Fruit fly (Drosophila melanogaster): Measurements from ENCODE around the gene CG15747.

CG15747 gene

dm6 chrX:13319376-13319883 is 18.7 kb upstream of the CG15747 start (continued):
- TF ChIP-seq stc (GFP tag; IDR thresholded peaks at IDR 0.05) (no peak), vnd (GFP tag; IDR thresholded peaks at IDR 0.05; ENCODE audit: partially characterized antibody) (no peak), Xrp1 (GFP tag; IDR thresholded peaks at IDR 0.05) (no peak), CG4282 (GFP tag; optimal IDR thresholded peaks at IDR 0.05) (no peak), CG14441 (GFP tag; IDR thresholded peaks at IDR 0.05) (no peak), CG11695 (GFP tag; IDR thresholded peaks at IDR 0.05) (no peak), CG3407 (GFP tag; optimal IDR thresholded peaks at IDR 0.05) (no peak), psq (GFP tag; optimal IDR thresholded peaks at IDR 0.05) (no peak), CG18262 (tag; optimal IDR thresholded peaks at IDR 0.05) (peak; percentile 38), Dll (GFP tag; IDR thresholded peaks at IDR 0.05; ENCODE audit: partially characterized antibody) (no peak), fd96Cb (tag; optimal IDR thresholded peaks at IDR 0.05) (no peak), CG14710 (tag; optimal IDR thresholded peaks at IDR 0.05) (no peak), CG10321 (GFP tag; IDR thresholded peaks at IDR 0.05) (no peak), CG32532 (GFP tag; IDR thresholded peaks at IDR 0.05) (0 out of 2 replicates have a peak, but pooled peaks have one; percentile 28), Neu2 (GFP tag; optimal IDR thresholded peaks at IDR 0.05; ENCODE audit: borderline replicate concordance) (no peak), CG6654 (GFP tag; optimal IDR thresholded peaks at IDR 0.05) (no peak), Mes4 (GFP tag; optimal IDR thresholded peaks at IDR 0.05) (no peak), mam (GFP tag; optimal IDR thresholded peaks at IDR 0.05) (no peak), inv (GFP tag; IDR thresholded peaks at IDR 0.05; ENCODE audit: partially characterized antibody) (no peak), jumu (GFP tag; optimal IDR thresholded peaks at IDR 0.05) (no peak), hkb (optimal IDR thresholded peaks at IDR 0.05) (no peak), hkb (GFP tag; IDR thresholded peaks at IDR 0.05) (no peak), Lim3 (GFP tag; IDR thresholded peaks at IDR 0.05) (no peak), ems (GFP tag; optimal IDR thresholded peaks at IDR 0.05) (no peak), CG12744 (GFP tag; optimal IDR thresholded peaks at IDR 0.05) (no peak), CG11398 (GFP tag; optimal IDR thresholded peaks at IDR 0.05) (no peak), jigr1 (GFP tag; IDR thresholded peaks at IDR 0.05) (no peak), CG7928 (GFP tag; optimal IDR thresholded peaks at IDR 0.05) (no peak), Sox102F (GFP tag; optimal IDR thresholded peaks at IDR 0.05) (no peak), Pdp1 (GFP tag; optimal IDR thresholded peaks at IDR 0.05) (no peak), CG14667 (GFP tag; IDR thresholded peaks at IDR 0.05) (no peak), wek (GFP tag; optimal IDR thresholded peaks at IDR 0.05) (no peak), cad (GFP tag; optimal IDR thresholded peaks at IDR 0.05) (no peak), ssp (GFP tag; IDR thresholded peaks at IDR 0.05) (no peak), ro (GFP tag; IDR thresholded peaks at IDR 0.05) (no peak), Hr3 (GFP tag; optimal IDR thresholded peaks at IDR 0.05) (no peak), CG17385 (GFP tag; optimal IDR thresholded peaks at IDR 0.05) (peak; percentile 34), lov (optimal IDR thresholded peaks at IDR 0.05) (no peak), lov (GFP tag; IDR thresholded peaks at IDR 0.05) (no peak), corto (GFP tag; optimal IDR thresholded peaks at IDR 0.05) (no peak), CG4404 (GFP tag; IDR thresholded peaks at IDR 0.05) (no peak), Hsf (GFP tag; optimal IDR thresholded peaks at IDR 0.05) (no peak), CG15269 (tag; optimal IDR thresholded peaks at IDR 0.05) (peak; percentile 51), ci (GFP tag; IDR thresholded peaks at IDR 0.05) (no peak), CG14965 (GFP tag; optimal IDR thresholded peaks at IDR 0.05; ENCODE audit: borderline replicate concordance) (no peak), CG12299 (tag; optimal IDR thresholded peaks at IDR 0.05) (peak; percentile 3), Hr39 (optimal IDR thresholded peaks at IDR 0.05) (no peak), CG12391 (tag; optimal IDR thresholded peaks at IDR 0.05) (peak; percentile 47), lilli (GFP tag; optimal IDR thresholded peaks at IDR 0.05) (peak; percentile 7), Ets97D (GFP tag; optimal IDR thresholded peaks at IDR 0.05) (no peak), dimm (GFP tag; IDR thresholded peaks at IDR 0.05) (no peak), cas (GFP tag; IDR thresholded peaks at IDR 0.05) (no peak), ranshi (GFP tag; IDR thresholded peaks at IDR 0.05) (no peak)
